Fruit fly (Drosophila melanogaster): ENCODE results near the gene Pvf1.

Pvf1 gene

dm6 chrX:18864483-18865358, 32.2 kb downstream of the Pvf1 start:
- TF ChIP-seq CG17801 (GFP tag; optimal IDR thresholded peaks at IDR 0.05; ENCODE audit: partially characterized antibody): no peak

- no peak for TF ChIP-seq CG17801 (GFP tag; optimal IDR thresholded peaks at IDR 0.05; ENCODE audit: partially characterized antibody)
Observed at dm6 chrX:18866289-18866832, 33.9 kb downstream of the Pvf1 start.

dm6 chrX:18868142-18868541, 35.7 kb downstream of the Pvf1 start:
- no peak for TF ChIP-seq CG17801 (GFP tag; optimal IDR thresholded peaks at IDR 0.05; ENCODE audit: partially characterized antibody)

dm6 chrX:18869489-18870132, 37.1 kb downstream of the Pvf1 start:
- TF ChIP-seq CG17801 (GFP tag; optimal IDR thresholded peaks at IDR 0.05; ENCODE audit: partially characterized antibody): no peak

dm6 chrX:18883999-18884671, 51.7 kb downstream of the Pvf1 start, which contains the start of gene CG7332:
TSS of gene CG7332 (plus strand) at chrX:18884513.
- no peak for TF ChIP-seq CG17801 (GFP tag; optimal IDR thresholded peaks at IDR 0.05; ENCODE audit: partially characterized antibody)

Measured in ovary, adult (tissue).